Fruit fly (Drosophila melanogaster): ENCODE data around the gene CG42353.

CG42353 gene

DNA sequence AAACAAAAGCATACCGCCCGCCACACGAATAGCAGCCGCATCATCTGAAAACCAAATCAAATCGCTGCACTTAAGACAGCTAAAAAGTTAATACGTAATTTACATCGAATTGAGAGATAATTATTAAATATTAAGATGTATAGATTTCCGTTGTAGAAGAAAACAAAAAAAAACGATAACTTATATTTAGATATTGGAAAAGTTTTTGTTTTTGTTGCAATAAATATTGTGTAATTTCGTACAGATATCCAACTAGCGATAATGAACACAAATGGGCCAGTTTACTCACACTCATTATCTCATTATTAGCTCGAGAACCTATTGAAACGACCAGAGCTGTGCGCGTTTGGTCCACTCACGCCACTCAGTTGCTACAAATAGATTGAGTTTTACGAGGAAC lies 35.9 kb upstream of the CG42353 start (continued):
- TF ChIP-seq Hmr (GFP tag; optimal IDR thresholded peaks at IDR 0.05) (peak; percentile 59), H15 (GFP tag; IDR thresholded peaks at IDR 0.05) (no peak), nerfin-1 (tag; optimal IDR thresholded peaks at IDR 0.05) (peak; percentile 72), Ets65A (GFP tag) (peak; percentile 85), Ssrp (tag; optimal IDR thresholded peaks at IDR 0.05) (peak; percentile 70), NC2β (GFP tag; optimal IDR thresholded peaks at IDR 0.05) (no peak), CG16813 (GFP tag; IDR thresholded peaks at IDR 0.05; ENCODE audit: partially characterized antibody) (no peak), hbn (GFP tag; IDR thresholded peaks at IDR 0.05; ENCODE audit: partially characterized antibody) (no peak), CG11560 (tag; IDR thresholded peaks at IDR 0.05) (no peak), Dip2 (GFP tag; IDR thresholded peaks at IDR 0.05) (no peak), Xrp1 (GFP tag; IDR thresholded peaks at IDR 0.05) (peak; percentile 66), amos (GFP tag; IDR thresholded peaks at IDR 0.05; ENCODE audit: partially characterized antibody) (no peak), CG11085 (GFP tag; IDR thresholded peaks at IDR 0.05) (no peak), wor (GFP tag; IDR thresholded peaks at IDR 0.05) (peak; percentile 37; the same call in 1 of the 2 replicates), tap (tag; optimal IDR thresholded peaks at IDR 0.05) (peak; percentile 27), chinmo (GFP tag; IDR thresholded peaks at IDR 0.05; ENCODE audit: partially characterized antibody) (no peak), tx (GFP tag; optimal IDR thresholded peaks at IDR 0.05) (no peak), D (optimal IDR thresholded peaks at IDR 0.05) (no peak), D (GFP tag; optimal IDR thresholded peaks at IDR 0.05) (peak; percentile 87), crc (GFP tag; optimal IDR thresholded peaks at IDR 0.05) (no peak), CG17359 (tag; optimal IDR thresholded peaks at IDR 0.05) (peak; percentile 37), jumu (GFP tag; optimal IDR thresholded peaks at IDR 0.05) (no peak), CG34422 (GFP tag; IDR thresholded peaks at IDR 0.05) (no peak), CG12744 (GFP tag; optimal IDR thresholded peaks at IDR 0.05) (no peak), pan (optimal IDR thresholded peaks at IDR 0.05) (no peak), pan (GFP tag; optimal IDR thresholded peaks at IDR 0.05 in 1 of 2, IDR thresholded peaks at IDR 0.05 in 1 of 2) (no peak), CG3847 (GFP tag; IDR thresholded peaks at IDR 0.05) (no peak), CG2678 (tag; optimal IDR thresholded peaks at IDR 0.05) (peak; percentile 84), ci (GFP tag; IDR thresholded peaks at IDR 0.05) (peak; percentile 58; the same call in 1 of the 3 replicates), Sry-δ (GFP tag; optimal IDR thresholded peaks at IDR 0.05) (peak; percentile 1), bab2 (GFP tag; optimal IDR thresholded peaks at IDR 0.05) (peak; percentile 14), sim (GFP tag; IDR thresholded peaks at IDR 0.05) (no peak), Dip3 (GFP tag; optimal IDR thresholded peaks at IDR 0.05) (no peak), Nf-YA (GFP tag; IDR thresholded peaks at IDR 0.05) (no peak), CG7839 (tag; optimal IDR thresholded peaks at IDR 0.05) (peak; percentile 82), dysf (GFP tag; IDR thresholded peaks at IDR 0.05) (peak; percentile 60), CG31365 (tag; optimal IDR thresholded peaks at IDR 0.05) (no peak), CG9932 (GFP tag; IDR thresholded peaks at IDR 0.05) (no peak), CrebB (tag; optimal IDR thresholded peaks at IDR 0.05) (no peak), run (tag; optimal IDR thresholded peaks at IDR 0.05) (peak; percentile 22), unc-4 (GFP tag; IDR thresholded peaks at IDR 0.05; ENCODE audit: partially characterized antibody) (no peak), fd64A (GFP tag; optimal IDR thresholded peaks at IDR 0.05) (no peak), Drgx (GFP tag; IDR thresholded peaks at IDR 0.05) (no peak), CG10147 (GFP tag; optimal IDR thresholded peaks at IDR 0.05) (peak; percentile 62), trem (tag; optimal IDR thresholded peaks at IDR 0.05) (peak; percentile 26), CG10565 (GFP tag; optimal IDR thresholded peaks at IDR 0.05) (no peak), Ravus (GFP tag; IDR thresholded peaks at IDR 0.05) (no peak), yki (optimal IDR thresholded peaks at IDR 0.05) (no peak), gcm2 (GFP tag; optimal IDR thresholded peaks at IDR 0.05) (no peak), CG4617 (GFP tag; optimal IDR thresholded peaks at IDR 0.05; ENCODE audit: borderline replicate concordance) (no peak), CG6272 (GFP tag; IDR thresholded peaks at IDR 0.05) (no peak), ewg (GFP tag; optimal IDR thresholded peaks at IDR 0.05) (peak; percentile 62), CkIIα-i1 (GFP tag; IDR thresholded peaks at IDR 0.05) (no peak)
